Worm (Caenorhabditis elegans): ENCODE results near the gene clec-136.
A peak's percentile ranks its signal among the peaks of the same experiment; 100 is the strongest.

Gene clec-136

DNA sequence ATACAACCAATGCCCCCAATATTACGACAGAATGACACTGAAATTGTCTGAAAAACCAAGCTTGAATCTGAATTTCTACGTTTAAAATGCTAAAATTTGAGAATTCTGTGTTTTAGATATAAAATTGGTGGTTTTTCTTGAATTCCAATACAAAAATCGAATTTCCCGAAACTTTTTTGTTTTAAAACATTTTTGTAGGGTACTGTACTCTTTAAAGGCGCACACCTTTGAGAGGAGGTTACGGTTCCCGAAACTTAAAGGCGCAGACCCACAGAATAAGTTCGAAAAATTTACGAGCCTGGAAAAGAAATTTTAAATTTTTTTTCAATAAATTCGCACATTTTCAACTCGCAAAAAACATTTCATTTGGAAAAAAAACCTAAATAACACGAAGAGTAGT lies 11.7 kb downstream of the clec-136 start (continued):
- no peak for TF ChIP-seq akir-1 (GFP tag; optimal IDR thresholded peaks at IDR 0.05)
- peak; percentile 21; the same call in 1 of the 2 replicates for TF ChIP-seq hmg-1.2 (GFP tag; IDR thresholded peaks at IDR 0.05)
- no peak for TF ChIP-seq ztf-6 (GFP tag; IDR thresholded peaks at IDR 0.05)
- no peak for TF ChIP-seq dpff-1 (tag; optimal IDR thresholded peaks at IDR 0.05)
- TF ChIP-seq zfh-2 (GFP tag; conservative IDR thresholded peaks at IDR 0.05) = no peak
- no peak for TF ChIP-seq F57C9.4 (tag; optimal IDR thresholded peaks at IDR 0.05)
- no peak for TF ChIP-seq bed-2 (GFP tag; IDR thresholded peaks at IDR 0.05)
- TF ChIP-seq Y56A3A.18 (GFP tag; IDR thresholded peaks at IDR 0.05) = no peak
- TF ChIP-seq zim-3 (tag; optimal IDR thresholded peaks at IDR 0.05) = no peak
- no peak for TF ChIP-seq Y79H2A.3 (GFP tag; conservative IDR thresholded peaks at IDR 0.05)
- no peak for TF ChIP-seq fkh-3 (tag; optimal IDR thresholded peaks at IDR 0.05)
- no peak for TF ChIP-seq nhr-179 (tag; optimal IDR thresholded peaks at IDR 0.05)
- TF ChIP-seq athp-1 (tag; optimal IDR thresholded peaks at IDR 0.05) = peak; percentile 74
- no peak for TF ChIP-seq ZK185.1 (tag; optimal IDR thresholded peaks at IDR 0.05; ENCODE audit: poor library complexity, severe bottlenecking)
- no peak for TF ChIP-seq ceh-58 (GFP tag; IDR thresholded peaks at IDR 0.05)
- no peak for TF ChIP-seq ama-1 (optimal IDR thresholded peaks at IDR 0.05)
- no peak for TF ChIP-seq ama-1 (GFP tag; optimal IDR thresholded peaks at IDR 0.05)
- no peak for TF ChIP-seq die-1 (tag; optimal IDR thresholded peaks at IDR 0.05)
- no peak for TF ChIP-seq F10E7.11 (tag; optimal IDR thresholded peaks at IDR 0.05)
- TF ChIP-seq mcd-1 (GFP tag; IDR thresholded peaks at IDR 0.05) = no peak; the same call in 1 of the 2 replicates
- no peak for TF ChIP-seq mel-28 (tag; optimal IDR thresholded peaks at IDR 0.05; ENCODE audit: borderline replicate concordance)
- no peak for TF ChIP-seq ztf-22 (GFP tag; optimal IDR thresholded peaks at IDR 0.05)

DNA sequence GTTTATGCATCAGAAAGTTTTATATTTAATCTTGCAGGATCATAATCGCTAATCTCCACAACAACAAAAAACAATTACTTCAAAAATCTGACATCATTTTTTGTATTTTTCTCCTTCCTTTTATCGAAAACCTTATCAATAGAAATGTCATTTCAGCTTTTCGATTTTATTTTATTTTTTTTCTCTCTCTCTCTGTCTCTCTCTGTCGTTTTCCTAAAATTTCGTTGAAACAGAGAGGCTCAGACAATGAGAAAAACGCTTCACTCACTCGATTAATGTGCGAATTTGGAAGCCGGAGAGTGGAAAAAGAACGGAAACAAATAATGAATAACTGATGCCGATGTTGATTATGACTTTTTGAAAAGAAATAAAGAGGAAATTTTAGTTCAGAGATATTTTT lies 12.2 kb downstream of the clec-136 start:
- TF ChIP-seq snpc-3.4 (tag; optimal IDR thresholded peaks at IDR 0.05) = no peak
- no peak for TF ChIP-seq ceh-27 (GFP tag; optimal IDR thresholded peaks at IDR 0.05)
- no peak for TF ChIP-seq egl-44 (GFP tag; IDR thresholded peaks at IDR 0.05)
- TF ChIP-seq pha-4 (tag; optimal IDR thresholded peaks at IDR 0.05) = no peak
- peak; percentile 57 for TF ChIP-seq unc-62 (GFP tag; optimal IDR thresholded peaks at IDR 0.05)
- TF ChIP-seq ceh-58 (GFP tag; IDR thresholded peaks at IDR 0.05) = no peak
- TF ChIP-seq nhr-80 (tag; optimal IDR thresholded peaks at IDR 0.05) = peak; percentile 69
- TF ChIP-seq let-607 (tag; optimal IDR thresholded peaks at IDR 0.05) = peak in 1 of 2 experiments; percentile 21
- TF ChIP-seq zim-3 (tag; optimal IDR thresholded peaks at IDR 0.05) = no peak

DNA sequence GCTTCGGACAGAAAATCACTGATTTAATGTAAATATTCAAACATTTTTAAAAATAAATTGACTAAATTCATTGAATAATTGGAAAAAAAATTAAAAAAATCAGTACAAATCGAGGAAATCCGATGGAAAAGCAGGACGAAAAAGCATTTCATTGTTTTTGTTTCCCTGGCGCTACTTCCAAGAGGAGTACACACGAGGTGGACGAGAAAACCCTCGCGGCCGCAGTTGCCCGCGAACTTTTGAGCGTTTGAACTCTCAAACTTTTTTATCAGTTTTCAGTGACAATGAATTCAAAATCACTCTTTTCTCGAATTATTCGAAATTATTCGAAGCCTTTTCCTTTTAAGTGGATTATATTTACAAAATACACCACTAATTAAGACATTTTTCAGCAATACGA lies 13.3 kb downstream of the clec-136 start, which contains the start of gene F35D11.4:
Gene F35D11.4 (plus strand): TSS at position 393 of the 400 bp plus-strand sequence.
- TF ChIP-seq egl-44 (GFP tag; IDR thresholded peaks at IDR 0.05) (no peak), F23B12.7 (tag; optimal IDR thresholded peaks at IDR 0.05; ENCODE audit: insufficient read depth) (peak; percentile 31), dpl-1 (GFP tag; optimal IDR thresholded peaks at IDR 0.05) (peak; percentile 76), ceh-100 (GFP tag; IDR thresholded peaks at IDR 0.05) (peak; percentile 39; the same call in 1 of the 2 replicates), chd-7 (tag; optimal IDR thresholded peaks at IDR 0.05) (no peak), ztf-28 (GFP tag; IDR thresholded peaks at IDR 0.05) (peak; percentile 26; the same call in 1 of the 2 replicates), let-607 (tag; optimal IDR thresholded peaks at IDR 0.05) (peak in 1 of 2 experiments; percentile 46), ceh-91 (GFP tag; IDR thresholded peaks at IDR 0.05) (peak; percentile 43; the same call in 1 of the 2 replicates), hsf-1 (GFP tag; IDR thresholded peaks at IDR 0.05) (no peak), pbrm-1 (GFP tag; IDR thresholded peaks at IDR 0.05) (0 out of 2 replicates have a peak, but pooled peaks have one; percentile 49), ets-4 (GFP tag; optimal IDR thresholded peaks at IDR 0.05) (no peak), F33H1.4 (GFP tag; IDR thresholded peaks at IDR 0.05) (peak; percentile 68), madf-6 (GFP tag; IDR thresholded peaks at IDR 0.05) (peak; percentile 93), bed-2 (GFP tag; IDR thresholded peaks at IDR 0.05) (peak; percentile 88), atf-7 (tag; optimal IDR thresholded peaks at IDR 0.05) (peak; percentile 37), ceh-58 (GFP tag; IDR thresholded peaks at IDR 0.05) (no peak), K11D2.4 (GFP tag; IDR thresholded peaks at IDR 0.05) (peak; percentile 59; the same call in 1 of the 2 replicates), K12H6.12 (tag; optimal IDR thresholded peaks at IDR 0.05) (peak; percentile 52), B0336.3 (GFP tag; IDR thresholded peaks at IDR 0.05) (peak; percentile 47; the same call in 1 of the 2 replicates), egrh-3 (GFP tag; IDR thresholded peaks at IDR 0.05) (peak; percentile 46; the same call in 1 of the 2 replicates), snpc-1.3 (tag; optimal IDR thresholded peaks at IDR 0.05; ENCODE audit: insufficient read depth) (peak; percentile 2), efl-1 (GFP tag; optimal IDR thresholded peaks at IDR 0.05) (peak; percentile 77)
